Fruit fly (Drosophila melanogaster): Measurements from ENCODE around the gene CG43232.

Gene CG43232

DNA sequence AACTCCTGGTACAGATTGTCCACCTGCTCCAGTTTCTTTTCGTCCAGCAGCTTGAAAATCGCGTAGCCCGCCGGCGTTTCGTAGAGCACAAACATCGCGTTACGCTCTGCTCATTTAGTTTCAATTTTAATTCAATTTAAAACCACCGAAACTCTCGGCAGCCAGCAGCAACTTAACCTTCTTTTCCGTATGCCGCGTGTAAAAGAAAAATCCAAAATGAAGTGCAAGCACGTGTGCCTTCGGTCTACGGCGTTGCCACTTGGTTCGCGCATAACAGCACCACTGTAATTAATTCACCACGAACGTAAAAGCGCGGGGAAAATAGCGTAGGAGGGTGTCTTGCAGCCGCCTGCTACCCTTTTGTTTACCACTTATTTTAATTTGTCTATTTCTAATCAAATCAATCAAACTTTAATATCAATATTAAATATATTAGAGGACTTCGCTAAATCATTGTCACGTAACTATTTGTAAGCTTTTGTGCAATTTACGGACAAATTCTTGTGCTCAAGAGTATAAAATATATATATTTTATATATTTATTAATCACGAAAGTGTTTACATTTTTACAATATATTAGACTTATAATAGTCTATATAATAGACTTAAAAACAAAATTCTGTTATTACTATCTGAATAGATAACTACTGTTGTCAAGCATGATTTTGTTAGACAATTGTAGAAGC lies 13.3 kb upstream of the CG43232 start, which contains the start of gene nop5 (continued):
- TF ChIP-seq Dll (GFP tag; IDR thresholded peaks at IDR 0.05; ENCODE audit: partially characterized antibody) (no peak), sens (GFP tag) (peak; percentile 5), p53 (GFP tag; optimal IDR thresholded peaks at IDR 0.05) (no peak), Neu2 (GFP tag; optimal IDR thresholded peaks at IDR 0.05; ENCODE audit: borderline replicate concordance) (no peak), CG7372 (GFP tag; IDR thresholded peaks at IDR 0.05) (no peak), CG33557 (GFP tag; optimal IDR thresholded peaks at IDR 0.05) (peak; percentile 74), tin (GFP tag; optimal IDR thresholded peaks at IDR 0.05) (peak; percentile 35), CG7556 (GFP tag; optimal IDR thresholded peaks at IDR 0.05) (peak; percentile 84), CG14965 (GFP tag; optimal IDR thresholded peaks at IDR 0.05; ENCODE audit: borderline replicate concordance) (no peak), ind (GFP tag; optimal IDR thresholded peaks at IDR 0.05) (peak; percentile 53), rib (GFP tag; IDR thresholded peaks at IDR 0.05) (no peak), bsh (GFP tag; optimal IDR thresholded peaks at IDR 0.05) (peak in 1 of 2 experiments; percentile 54), sob (GFP tag; IDR thresholded peaks at IDR 0.05) (peak; percentile 21; the same call in 1 of the 2 replicates), CG31441 (GFP tag; IDR thresholded peaks at IDR 0.05) (peak; percentile 12; the same call in 1 of the 2 replicates), gt (GFP tag; IDR thresholded peaks at IDR 0.05) (no peak), H2.0 (GFP tag; IDR thresholded peaks at IDR 0.05) (no peak), ash1 (GFP tag; optimal IDR thresholded peaks at IDR 0.05) (no peak), ems (GFP tag; optimal IDR thresholded peaks at IDR 0.05) (no peak), Ets65A (GFP tag) (no peak), Hr78 (GFP tag; optimal IDR thresholded peaks at IDR 0.05) (no peak), ewg (GFP tag; optimal IDR thresholded peaks at IDR 0.05) (no peak), CG8281 (tag; optimal IDR thresholded peaks at IDR 0.05) (no peak), Myb (GFP tag; optimal IDR thresholded peaks at IDR 0.05) (no peak), cg (GFP tag; optimal IDR thresholded peaks at IDR 0.05) (peak; percentile 24), ttk (GFP tag; IDR thresholded peaks at IDR 0.05) (no peak), CG11696 (GFP tag; IDR thresholded peaks at IDR 0.05) (no peak), CG8924 (tag; optimal IDR thresholded peaks at IDR 0.05) (peak; percentile 82), Doc3 (GFP tag; IDR thresholded peaks at IDR 0.05; ENCODE audit: partially characterized antibody) (no peak), Xbp1 (GFP tag; optimal IDR thresholded peaks at IDR 0.05) (peak; percentile 60), CG8388 (GFP tag; optimal IDR thresholded peaks at IDR 0.05) (peak; percentile 69), sqz (GFP tag; optimal IDR thresholded peaks at IDR 0.05) (no peak), vnd (GFP tag; IDR thresholded peaks at IDR 0.05; ENCODE audit: partially characterized antibody) (no peak), NFAT (GFP tag; IDR thresholded peaks at IDR 0.05) (0 out of 2 replicates have a peak, but pooled peaks have one; percentile 30), CG4730 (GFP tag; IDR thresholded peaks at IDR 0.05) (no peak), Dfd (GFP tag; optimal IDR thresholded peaks at IDR 0.05) (no peak), danr (GFP tag; IDR thresholded peaks at IDR 0.05) (no peak), CG10267 (tag; optimal IDR thresholded peaks at IDR 0.05) (peak; percentile 69), CG12744 (GFP tag; optimal IDR thresholded peaks at IDR 0.05) (no peak), Optix (GFP tag; IDR thresholded peaks at IDR 0.05) (no peak), CG11723 (GFP tag; optimal IDR thresholded peaks at IDR 0.05) (no peak), ken (GFP tag; IDR thresholded peaks at IDR 0.05) (no peak), cwo (GFP tag; optimal IDR thresholded peaks at IDR 0.05) (peak; percentile 88), CG5953 (GFP tag; IDR thresholded peaks at IDR 0.05) (no peak), CG13123 (GFP tag; optimal IDR thresholded peaks at IDR 0.05) (peak; percentile 18), CTCF (GFP tag; optimal IDR thresholded peaks at IDR 0.05) (no peak), knrl (GFP tag; IDR thresholded peaks at IDR 0.05; ENCODE audit: partially characterized antibody) (no peak), Oli (tag; optimal IDR thresholded peaks at IDR 0.05) (no peak), slbo (GFP tag; IDR thresholded peaks at IDR 0.05) (no peak; the same call in 1 of the 2 replicates), PHDP (tag; optimal IDR thresholded peaks at IDR 0.05) (peak; percentile 36), sens-2 (GFP tag; IDR thresholded peaks at IDR 0.05) (no peak)
